Fruit fly (Drosophila melanogaster) whole organism, prepupa: Measurements from ENCODE around the gene CG46458.

Source experiments
- CG10631 ChIP-seq: fragments of 200-800 bp; sonication (Bioruptor generic); optimal IDR thresholded peaks from 2 replicates; lab custom pipeline; 2016; ENCODE audit warnings: missing biosample characterization, missing genetic modification characterization
- CG11762 ChIP-seq: fragments of 200-800 bp; sonication (Bioruptor generic); optimal IDR thresholded peaks from 3 replicates; lab custom pipeline; 2016; ENCODE audit warnings: missing biosample characterization, missing genetic modification characterization; ENCODE audit not compliant: insufficient read depth
- CG15336 ChIP-seq: fragments of 200-800 bp; sonication (Bioruptor generic); IDR thresholded peaks from 2 replicates; pipeline ENCODE4 v1.3.6; 2022; ENCODE audit warnings: missing biosample characterization, missing genetic modification characterization
- CG1621 ChIP-seq: fragments of 200-800 bp; sonication (Bioruptor generic); optimal IDR thresholded peaks from 3 replicates; lab custom pipeline; 2018; ENCODE audit warnings: missing biosample characterization, mild to moderate bottlenecking, missing genetic modification characterization
- CG16779 ChIP-seq: fragments of 200-800 bp; sonication (Bioruptor generic); optimal IDR thresholded peaks from 3 replicates; lab custom pipeline; 2017; ENCODE audit warnings: missing biosample characterization, mild to moderate bottlenecking, missing genetic modification characterization
- CG3032 ChIP-seq: fragments of 200-800 bp; optimal IDR thresholded peaks from 2 replicates; lab custom pipeline; 2019; ENCODE audit warnings: missing biosample characterization, mild to moderate bottlenecking, missing genetic modification characterization, moderate library complexity
- CG32006 ChIP-seq: fragments of 200-800 bp; sonication (Bioruptor generic); optimal IDR thresholded peaks from 3 replicates; lab custom pipeline; 2017; ENCODE audit warnings: missing biosample characterization, mild to moderate bottlenecking, missing genetic modification characterization
- CG34406 ChIP-seq: fragments of 200-800 bp; sonication (Bioruptor generic); optimal IDR thresholded peaks from 3 replicates; lab custom pipeline; 2016; ENCODE audit warnings: missing biosample characterization, missing genetic modification characterization
- CG3919 ChIP-seq: fragments of 200-800 bp; sonication (Bioruptor generic); optimal IDR thresholded peaks from 3 replicates; lab custom pipeline; 2016; ENCODE audit warnings: missing biosample characterization, missing genetic modification characterization
- CG4318 ChIP-seq: fragments of 200-800 bp; sonication (Bioruptor generic); optimal IDR thresholded peaks from 3 replicates; lab custom pipeline; 2017; ENCODE audit warnings: missing biosample characterization, mild to moderate bottlenecking, missing genetic modification characterization
- CG6163 ChIP-seq: fragments of 200-800 bp; sonication (Bioruptor generic); IDR thresholded peaks from 3 replicates; pipeline ENCODE4 v1.3.6; 2022; ENCODE audit warnings: missing biosample characterization, missing genetic modification characterization
- CG6276 ChIP-seq: fragments of 200-800 bp; sonication (Bioruptor generic); optimal IDR thresholded peaks from 2 replicates; lab custom pipeline; 2017; ENCODE audit warnings: missing biosample characterization, mild to moderate bottlenecking, missing genetic modification characterization
- CG7368 ChIP-seq: fragments of 200-800 bp; sonication (Bioruptor generic); optimal IDR thresholded peaks from 3 replicates; lab custom pipeline; 2016; ENCODE audit warnings: missing biosample characterization, missing genetic modification characterization
- CG8119 ChIP-seq: fragments of 200-800 bp; sonication (Bioruptor generic); IDR thresholded peaks from 3 replicates; pipeline ENCODE4 v1.3.6; 2022; ENCODE audit warnings: missing biosample characterization, missing genetic modification characterization
- Eip78C ChIP-seq: fragments of 200-800 bp; sonication (Bioruptor generic); peaks from one replicate; lab custom pipeline; 2016; ENCODE audit warnings: missing biosample characterization, missing genetic modification characterization
- Ets96B ChIP-seq: fragments of 200-800 bp; optimal IDR thresholded peaks from 2 replicates; lab custom pipeline; 2019; ENCODE audit warnings: missing biosample characterization, mild to moderate bottlenecking, missing genetic modification characterization, moderate library complexity
- Hr38 ChIP-seq: sonication (Bioruptor generic); optimal IDR thresholded peaks from 2 replicates; lab custom pipeline; 2016; ENCODE audit warnings: missing biosample characterization, missing genetic modification characterization
- Lpt ChIP-seq: fragments of 200-800 bp; sonication (Bioruptor generic); optimal IDR thresholded peaks from 3 replicates; lab custom pipeline; 2016; ENCODE audit warnings: missing biosample characterization, missing genetic modification characterization
- Sox102F ChIP-seq: fragments of 200-800 bp; sonication (Bioruptor generic); optimal IDR thresholded peaks from 2 replicates; lab custom pipeline; 2016; ENCODE audit warnings: missing biosample characterization, mild to moderate bottlenecking, missing genetic modification characterization
- Sox15 ChIP-seq: fragments of 200-800 bp; sonication (Bioruptor generic); optimal IDR thresholded peaks from 3 replicates; lab custom pipeline; 2016; ENCODE audit warnings: missing biosample characterization, missing genetic modification characterization
- acj6 ChIP-seq: fragments of 200-800 bp; sonication (Bioruptor generic); optimal IDR thresholded peaks from 3 replicates; lab custom pipeline; 2016; ENCODE audit warnings: missing biosample characterization, missing genetic modification characterization
- dac ChIP-seq: fragments of 200-800 bp; sonication (Bioruptor generic); optimal IDR thresholded peaks from 2 replicates; lab custom pipeline; 2017; ENCODE audit warnings: missing biosample characterization, mild to moderate bottlenecking, missing genetic modification characterization
- dsx ChIP-seq: fragments of 200-800 bp; optimal IDR thresholded peaks from 3 replicates; lab custom pipeline; 2019; ENCODE audit warnings: missing biosample characterization, mild to moderate bottlenecking, missing genetic modification characterization, moderate library complexity; ENCODE audit not compliant: poor library complexity, severe bottlenecking
- eg ChIP-seq: fragments of 200-800 bp; sonication (Bioruptor generic); IDR thresholded peaks from 3 replicates; pipeline ENCODE4 v1.3.6; 2022; ENCODE audit warnings: missing biosample characterization, missing genetic modification characterization
- esn ChIP-seq: fragments of 200-800 bp; sonication (Bioruptor generic); optimal IDR thresholded peaks from 2 replicates; lab custom pipeline; 2016; ENCODE audit warnings: missing biosample characterization, mild to moderate bottlenecking, missing genetic modification characterization, moderate library complexity
- fd85E ChIP-seq: fragments of 200-800 bp; sonication (Bioruptor generic); optimal IDR thresholded peaks from 3 replicates; lab custom pipeline; 2016; ENCODE audit warnings: missing biosample characterization, missing genetic modification characterization
- lz ChIP-seq: fragments of 200-800 bp; sonication (Bioruptor generic); optimal IDR thresholded peaks from 3 replicates; lab custom pipeline; 2016; ENCODE audit warnings: missing biosample characterization, missing genetic modification characterization
- net ChIP-seq: fragments of 200-800 bp; sonication (Bioruptor generic); optimal IDR thresholded peaks from 3 replicates; lab custom pipeline; 2016; ENCODE audit warnings: missing biosample characterization, missing genetic modification characterization
- pdm3 ChIP-seq: fragments of 200-800 bp; sonication (Bioruptor generic); optimal IDR thresholded peaks from 3 replicates; lab custom pipeline; 2016; ENCODE audit warnings: missing biosample characterization, missing genetic modification characterization
- ss ChIP-seq, 2 experiments: fragments of 200-800 bp; sonication (Bioruptor generic); optimal IDR thresholded peaks; 2 replicates in 1 of 2; 3 replicates in 1 of 2; lab custom pipeline; 2017 to 2018; ENCODE audit warnings: mild to moderate bottlenecking in 2 of 2, missing biosample characterization in 2 of 2, missing genetic modification characterization in 2 of 2, moderate library complexity in 1 of 2
- topi ChIP-seq: fragments of 200-800 bp; sonication (Bioruptor generic); optimal IDR thresholded peaks from 3 replicates; lab custom pipeline; 2016; ENCODE audit warnings: missing biosample characterization, missing genetic modification characterization
- vri ChIP-seq: fragments of 200-800 bp; sonication (Bioruptor generic); optimal IDR thresholded peaks from 3 replicates; lab custom pipeline; 2016; ENCODE audit warnings: missing biosample characterization, mild to moderate bottlenecking, missing genetic modification characterization

The CG46458 gene

DNA sequence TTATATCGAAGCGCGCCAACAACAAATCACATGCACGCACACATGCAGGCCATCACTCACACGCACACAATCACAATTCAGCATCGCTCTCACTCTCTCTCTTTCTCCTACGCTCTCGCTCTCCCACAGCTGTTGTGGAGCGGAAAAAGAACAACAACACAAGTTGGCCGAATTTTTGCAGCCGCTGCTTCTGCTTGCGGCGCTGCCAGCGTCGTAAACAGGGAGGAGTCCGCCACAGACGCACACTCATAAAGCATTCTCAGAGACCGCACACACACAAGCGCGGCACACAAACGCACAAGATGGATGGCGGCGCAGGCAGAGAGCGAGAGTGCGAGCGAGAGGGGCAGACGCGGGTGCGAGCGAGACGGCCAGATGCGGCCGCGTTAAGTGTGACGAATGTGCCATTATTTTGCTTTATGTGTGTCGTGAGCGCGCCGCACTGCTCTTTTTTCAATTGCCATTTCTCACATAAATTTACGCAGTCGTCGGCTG, 42.6 kb upstream of the CG46458 start (continued):
- TF ChIP-seq Lpt (GFP tag; lab: Kevin White, UChicago) = no peak
- TF ChIP-seq Eip78C = peak; percentile 14
- TF ChIP-seq CG7368 (GFP tag; lab: Kevin White, UChicago) = no peak
- TF ChIP-seq vri = no peak

DNA sequence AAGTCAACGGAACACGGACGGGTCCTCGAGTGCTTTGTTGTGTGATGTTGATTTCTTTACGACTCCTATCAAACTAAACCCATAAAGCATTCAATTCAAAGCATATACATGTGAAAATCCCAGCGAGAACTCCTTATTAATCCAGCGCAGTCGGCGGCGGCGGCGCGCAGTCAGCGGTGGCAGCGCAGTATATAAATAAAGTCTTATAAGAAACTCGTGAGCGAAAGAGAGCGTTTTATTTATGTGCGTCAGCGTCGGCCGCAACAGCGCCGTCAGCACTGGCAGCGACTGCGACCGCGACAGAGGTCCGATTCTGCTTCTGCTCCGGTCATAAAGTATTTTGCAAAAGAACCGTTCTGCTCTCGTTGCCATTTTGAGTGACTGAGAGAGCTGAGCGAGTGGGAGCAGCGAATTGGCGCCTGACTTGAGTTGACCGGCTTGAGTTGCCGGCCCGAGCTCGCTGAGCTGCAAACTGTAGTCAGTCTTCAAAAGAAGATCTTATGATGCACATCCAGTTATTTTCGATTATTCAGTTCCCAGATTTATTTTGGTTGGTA, 41.1 kb upstream of the CG46458 start, which contains the start of gene Antp:
Antp (minus strand) TSS at position 75 of the 557 bp plus-strand sequence.
- TF ChIP-seq net = no peak
- TF ChIP-seq CG34406 (GFP tag; lab: Kevin White, UChicago) = no peak
- no peak for TF ChIP-seq CG32006 (GFP tag; lab: Kevin White, UChicago)
- TF ChIP-seq pdm3 (GFP tag; lab: Kevin White, UChicago) = no peak
- no peak for TF ChIP-seq Eip78C
- no peak for TF ChIP-seq dac (GFP tag; lab: Kevin White, UChicago)

DNA sequence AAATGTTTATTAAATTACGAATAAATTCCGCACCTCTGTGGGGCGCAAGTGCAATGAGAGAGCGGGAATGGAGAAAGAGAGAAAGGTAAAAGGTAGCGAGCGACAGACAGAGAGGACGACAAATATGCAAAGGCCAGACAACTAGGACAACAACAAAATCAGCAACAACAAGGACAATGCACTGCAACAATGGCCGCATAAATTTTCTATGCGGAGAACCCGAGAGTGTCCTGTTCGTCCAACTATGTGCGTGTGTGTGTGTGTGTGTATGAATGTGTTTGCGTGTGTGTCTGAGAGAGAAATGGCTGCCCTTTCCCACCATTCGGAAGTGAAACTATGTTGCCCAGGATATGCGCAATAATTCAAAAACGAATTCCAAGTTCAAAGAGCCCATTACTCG, 38.8 kb upstream of the CG46458 start:
- TF ChIP-seq dac (GFP tag; lab: Kevin White, UChicago) (no peak), CG8119 (GFP tag; lab: Robert Waterston, UW) (no peak), topi (GFP tag; lab: Kevin White, UChicago) (no peak), CG3919 (GFP tag; lab: Kevin White, UChicago) (no peak), CG6276 (GFP tag; lab: Kevin White, UChicago) (no peak), ss (GFP tag; optimal IDR thresholded peaks at IDR 0.05; lab: Kevin White, UChicago) (no peak), CG11762 (GFP tag; lab: Kevin White, UChicago) (no peak), CG3032 (tag; lab: Kevin White, UChicago) (no peak), Sox102F (no peak), net (no peak), CG6163 (GFP tag; lab: Robert Waterston, UW) (no peak), lz (no peak), dsx (GFP tag; lab: Kevin White, UChicago) (no peak), eg (GFP tag; lab: Robert Waterston, UW) (no peak)

DNA sequence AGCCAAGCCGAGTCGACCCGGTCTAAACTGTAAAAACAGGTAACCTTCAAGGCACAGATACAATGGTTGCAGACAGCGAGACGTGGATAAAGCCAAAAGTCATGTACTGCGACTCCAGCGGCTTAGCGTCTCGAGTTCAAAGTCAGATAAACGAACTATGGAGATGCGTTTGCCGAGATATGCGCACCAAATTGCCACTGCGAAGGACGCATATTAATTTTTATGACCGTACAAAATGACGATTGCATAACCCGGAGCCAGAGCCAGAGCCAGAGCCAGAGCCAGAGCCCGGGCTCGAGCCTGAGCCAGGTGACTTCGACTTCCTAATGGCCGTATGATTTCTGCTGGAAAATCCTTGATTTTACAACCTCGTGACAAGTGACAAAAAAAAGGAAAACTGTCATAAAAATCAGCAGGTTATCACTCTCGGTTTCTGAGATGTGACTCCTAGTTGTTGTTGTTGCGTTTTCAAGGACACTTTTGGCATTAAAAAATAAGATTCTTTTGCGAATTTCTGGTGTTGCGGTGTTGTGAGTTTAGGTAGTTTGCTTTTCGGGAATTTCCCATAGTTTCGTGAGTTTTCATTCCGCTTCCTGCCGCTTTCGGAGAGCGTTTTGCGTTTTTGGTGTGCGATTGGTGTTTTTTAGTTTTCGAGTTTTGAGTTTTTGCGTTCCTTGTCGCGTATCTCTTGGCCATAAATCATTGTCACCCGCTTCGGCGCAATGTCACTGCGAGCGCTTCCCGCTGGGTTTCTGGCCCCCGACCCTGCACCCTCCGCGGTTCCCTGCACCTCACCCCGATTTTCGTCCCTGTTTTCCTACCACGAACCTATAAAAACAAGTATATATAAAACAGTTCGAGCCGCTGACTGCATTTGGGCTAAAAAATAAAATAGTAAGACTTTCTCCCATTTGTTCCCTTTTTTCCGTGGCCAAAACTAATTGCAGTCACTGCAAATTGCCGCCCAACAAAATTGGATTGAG, 36.7 kb upstream of the CG46458 start:
- no peak for TF ChIP-seq Hr38 (GFP tag; lab: Kevin White, UChicago)
- TF ChIP-seq CG8119 (GFP tag; lab: Robert Waterston, UW) = no peak

DNA sequence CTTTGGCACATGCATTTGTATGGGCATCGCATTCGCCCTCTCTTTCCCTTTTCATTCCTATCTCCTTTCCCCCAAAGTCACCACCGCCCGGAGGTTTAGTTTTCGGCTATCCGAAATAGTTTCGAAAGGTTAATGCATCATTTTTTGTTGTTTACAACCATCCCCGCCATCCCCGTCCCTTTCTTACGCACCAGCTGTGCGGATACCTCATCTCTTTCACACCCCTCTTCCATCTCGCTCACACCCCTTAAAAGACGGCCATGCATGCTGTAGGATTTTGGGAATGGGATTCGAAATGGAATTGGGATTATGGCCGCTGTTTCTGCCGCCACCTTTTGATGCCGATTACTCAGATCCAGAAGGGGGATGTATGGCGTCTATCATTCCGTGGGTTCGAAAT, 33.7 kb upstream of the CG46458 start:
- no peak for TF ChIP-seq fd85E (GFP tag; lab: Kevin White, UChicago)
- TF ChIP-seq esn (GFP tag; lab: Kevin White, UChicago) = no peak
- no peak for TF ChIP-seq eg (GFP tag; lab: Robert Waterston, UW)
- no peak for TF ChIP-seq CG6163 (GFP tag; lab: Robert Waterston, UW)
- TF ChIP-seq topi (GFP tag; lab: Kevin White, UChicago) = no peak
- no peak for TF ChIP-seq Ets96B (tag; lab: Kevin White, UChicago)
- no peak for TF ChIP-seq Sox15 (GFP tag; lab: Kevin White, UChicago)
- no peak for TF ChIP-seq CG3919 (GFP tag; lab: Kevin White, UChicago)
- no peak for TF ChIP-seq CG16779
- TF ChIP-seq CG4318 = no peak

DNA sequence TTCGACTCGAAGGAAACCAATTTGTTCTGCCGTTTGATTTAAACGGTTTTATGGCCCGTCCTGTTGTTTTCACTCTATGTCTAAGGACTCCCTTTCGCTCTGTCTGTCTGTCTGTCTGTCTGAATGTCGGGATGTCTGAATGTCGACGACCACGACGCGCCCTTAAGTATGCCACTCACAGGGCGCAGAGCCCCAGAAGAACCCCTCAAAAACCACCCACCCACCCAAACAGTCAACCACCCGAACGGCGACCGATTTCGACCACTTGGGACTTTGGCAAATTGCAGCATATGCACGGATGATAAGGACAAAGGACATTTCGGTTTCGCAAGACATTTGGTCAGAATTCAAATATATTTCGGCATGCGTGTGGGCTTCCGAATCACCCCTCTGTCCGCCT, 32.7 kb upstream of the CG46458 start:
- TF ChIP-seq CG10631 (GFP tag; lab: Kevin White, UChicago) = no peak
- TF ChIP-seq CG8119 (GFP tag; lab: Robert Waterston, UW) = no peak
- no peak for TF ChIP-seq Eip78C
- no peak for TF ChIP-seq Hr38 (GFP tag; lab: Kevin White, UChicago)
- no peak for TF ChIP-seq acj6 (GFP tag; lab: Kevin White, UChicago)
- no peak for TF ChIP-seq CG1621
- TF ChIP-seq CG3032 (tag; lab: Kevin White, UChicago) = no peak
- no peak for TF ChIP-seq Lpt (GFP tag; lab: Kevin White, UChicago)
- no peak for TF ChIP-seq CG15336 (GFP tag; lab: Robert Waterston, UW)
